Worm (Caenorhabditis elegans) whole organism, midembryonic: ENCODE measurements around the gene srp-2.

ENCODE experiments used
- T22C8.4 ChIP-seq: fragments of 200-800 bp; sonication (Bioruptor generic); IDR thresholded peaks from 2 replicates; pipeline ENCODE4 v1.3.6; 2022; ENCODE audit warnings: missing genetic modification characterization, missing compliant biosample characterization
- cog-1 ChIP-seq: sonication (generic microtip); optimal IDR thresholded peaks from 2 replicates; lab custom pipeline; 2016; ENCODE audit warnings: missing genetic modification characterization, missing compliant biosample characterization
- flt-1 ChIP-seq: fragments of 200-800 bp; sonication (Bioruptor generic); IDR thresholded peaks from 2 replicates; pipeline ENCODE4 v1.3.6; 2022; ENCODE audit warnings: missing genetic modification characterization, missing compliant biosample characterization
- klf-2 ChIP-seq: fragments of 200-800 bp; sonication (Bioruptor generic); conservative IDR thresholded peaks from 2 replicates; pipeline ENCODE4 v1.3.6; 2022; ENCODE audit warnings: missing genetic modification reagents, missing genetic modification characterization, missing compliant biosample characterization
- med-1 ChIP-seq: sonication (generic microtip); optimal IDR thresholded peaks from 2 replicates; lab custom pipeline; 2017; ENCODE audit warnings: missing genetic modification characterization, mild to moderate bottlenecking, missing compliant biosample characterization, antibody characterized with exemption, missing genetic modification reagents; ENCODE audit not compliant: insufficient read depth
- ref-1 ChIP-seq: fragments of 200-800 bp; sonication (Bioruptor generic); conservative IDR thresholded peaks from 2 replicates; pipeline ENCODE4 v1.3.6; 2022; ENCODE audit warnings: missing genetic modification reagents, missing genetic modification characterization, missing compliant biosample characterization
- tab-1 ChIP-seq: fragments of 200-800 bp; sonication (Bioruptor generic); IDR thresholded peaks from 2 replicates; pipeline ENCODE4 v1.3.6; 2022; ENCODE audit warnings: missing genetic modification characterization, missing compliant biosample characterization
- ztf-23 ChIP-seq: fragments of 200-800 bp; sonication (Bioruptor generic); IDR thresholded peaks from 2 replicates; pipeline ENCODE4 v1.3.6; 2022; ENCODE audit warnings: missing genetic modification reagents, missing genetic modification characterization, missing compliant biosample characterization
- ztf-29 ChIP-seq: fragments of 200-800 bp; sonication (Bioruptor generic); IDR thresholded peaks from 2 replicates; pipeline ENCODE4 v1.3.6; 2022; ENCODE audit warnings: missing genetic modification reagents, missing genetic modification characterization, missing compliant biosample characterization

- no peak for TF ChIP-seq cog-1 (tag; lab: Kevin White, UChicago)
- TF ChIP-seq ref-1, result no peak
- TF ChIP-seq T22C8.4 (GFP tag; lab: Robert Waterston, UW), result no peak
- no peak for TF ChIP-seq flt-1 (GFP tag; lab: Robert Waterston, UW)
- no peak for TF ChIP-seq med-1 (GFP tag; lab: Kevin White, UChicago)
- TF ChIP-seq klf-2 (GFP tag; lab: Robert Waterston, UW), result no peak
- no peak for TF ChIP-seq ztf-29
- no peak for TF ChIP-seq ztf-23 (GFP tag; lab: Robert Waterston, UW)
- TF ChIP-seq tab-1, result no peak
Measured at ce11 chrV:730216-730615, 32.2 kb upstream of the srp-2 start.
